Fruit fly (Drosophila melanogaster): Measurements from ENCODE around the gene Cpr100A.

Cpr100A gene

DNA sequence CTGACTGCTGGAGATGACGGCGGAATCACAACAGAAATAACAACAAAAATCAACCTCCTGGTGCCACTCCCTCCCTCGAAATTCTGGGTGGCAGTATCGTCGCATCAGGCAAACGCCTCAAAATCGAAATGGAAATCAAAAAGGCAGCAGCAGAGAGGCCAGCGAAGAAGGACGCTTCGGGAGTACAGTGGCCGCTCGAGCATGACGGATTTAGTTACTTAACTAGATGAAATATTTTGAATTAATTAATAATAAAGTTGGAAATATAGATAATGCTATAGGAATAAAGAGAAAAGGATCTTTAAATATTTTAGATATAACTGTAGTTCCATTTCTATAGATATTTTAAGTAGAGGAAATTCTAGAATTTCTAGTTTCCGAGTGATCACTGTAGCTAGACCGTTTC lies 2.0 kb upstream of the Cpr100A start:
- TF ChIP-seq CG30403 (GFP tag; optimal IDR thresholded peaks at IDR 0.05) = peak; percentile 14
- peak; percentile 55 for TF ChIP-seq CG18262 (tag; optimal IDR thresholded peaks at IDR 0.05)
- TF ChIP-seq al (GFP tag; IDR thresholded peaks at IDR 0.05) = no peak
- TF ChIP-seq odd (GFP tag; optimal IDR thresholded peaks at IDR 0.05) = peak; percentile 1
- peak; percentile 93 for TF ChIP-seq pros (GFP tag; optimal IDR thresholded peaks at IDR 0.05)
- TF ChIP-seq slbo (GFP tag; IDR thresholded peaks at IDR 0.05) = no peak
- TF ChIP-seq NC2α (GFP tag; optimal IDR thresholded peaks at IDR 0.05) = no peak
- peak; percentile 43; the same call in 1 of the 2 replicates for TF ChIP-seq CG10959 (GFP tag; IDR thresholded peaks at IDR 0.05)
- TF ChIP-seq CG18011 (GFP tag; optimal IDR thresholded peaks at IDR 0.05) = no peak
- peak; percentile 51 for TF ChIP-seq CG4404 (GFP tag; IDR thresholded peaks at IDR 0.05)
- TF ChIP-seq Xbp1 (GFP tag; optimal IDR thresholded peaks at IDR 0.05) = peak; percentile 12
- peak; percentile 25 for TF ChIP-seq gcm (GFP tag; optimal IDR thresholded peaks at IDR 0.05)
- no peak for TF ChIP-seq gce (GFP tag; IDR thresholded peaks at IDR 0.05)
- peak; percentile 37 for TF ChIP-seq nmo (GFP tag; optimal IDR thresholded peaks at IDR 0.05)
- TF ChIP-seq Scr (GFP tag; IDR thresholded peaks at IDR 0.05; ENCODE audit: partially characterized antibody) = no peak
- peak; percentile 51 for TF ChIP-seq CG11504 (tag; optimal IDR thresholded peaks at IDR 0.05)
- TF ChIP-seq CG8944 (GFP tag; optimal IDR thresholded peaks at IDR 0.05) = no peak
- TF ChIP-seq gsb (GFP tag; IDR thresholded peaks at IDR 0.05) = no peak
- TF ChIP-seq zfh1 (GFP tag; IDR thresholded peaks at IDR 0.05) = peak; percentile 50; the same call in 2 of the 3 replicates
- peak; percentile 38 for TF ChIP-seq CG10267 (tag; optimal IDR thresholded peaks at IDR 0.05)
- peak; percentile 30; the same call in 1 of the 3 replicates for TF ChIP-seq croc (GFP tag; conservative IDR thresholded peaks at IDR 0.05)
- peak in 1 of 2 experiments; percentile 52 for TF ChIP-seq bsh (GFP tag; optimal IDR thresholded peaks at IDR 0.05)
- no peak for TF ChIP-seq chn (GFP tag; optimal IDR thresholded peaks at IDR 0.05)
- no peak for TF ChIP-seq HmgD (GFP tag; optimal IDR thresholded peaks at IDR 0.05)
- TF ChIP-seq cad (GFP tag; optimal IDR thresholded peaks at IDR 0.05) = no peak
- no peak for TF ChIP-seq CG9215 (GFP tag; IDR thresholded peaks at IDR 0.05)
- TF ChIP-seq Sox100B (GFP tag; optimal IDR thresholded peaks at IDR 0.05) = peak; percentile 35
- TF ChIP-seq chm (GFP tag; IDR thresholded peaks at IDR 0.05) = peak; percentile 48; the same call in 1 of the 2 replicates
- peak; percentile 48 for TF ChIP-seq CG7839 (tag; optimal IDR thresholded peaks at IDR 0.05)
- TF ChIP-seq Ssrp (tag; optimal IDR thresholded peaks at IDR 0.05) = peak; percentile 21
- peak; percentile 41 for TF ChIP-seq lab (GFP tag; optimal IDR thresholded peaks at IDR 0.05)
- no peak for TF ChIP-seq CG16863 (GFP tag; optimal IDR thresholded peaks at IDR 0.05)
- TF ChIP-seq sisA (GFP tag; IDR thresholded peaks at IDR 0.05) = 0 out of 2 replicates have a peak, but pooled peaks have one; percentile 21
- TF ChIP-seq Opbp (GFP tag; IDR thresholded peaks at IDR 0.05; ENCODE audit: partially characterized antibody) = no peak
- TF ChIP-seq Nf-YB (GFP tag; optimal IDR thresholded peaks at IDR 0.05) = peak; percentile 65
- peak; percentile 33; the same call in 1 of the 2 replicates for TF ChIP-seq CG4360 (GFP tag; IDR thresholded peaks at IDR 0.05)
- no peak for TF ChIP-seq fd64A (GFP tag; optimal IDR thresholded peaks at IDR 0.05)
- no peak for TF ChIP-seq sc (optimal IDR thresholded peaks at IDR 0.05)
- no peak for TF ChIP-seq sc (GFP tag; optimal IDR thresholded peaks at IDR 0.05)
- peak; percentile 48 for TF ChIP-seq D19A (tag; optimal IDR thresholded peaks at IDR 0.05)
- TF ChIP-seq CG3407 (GFP tag; optimal IDR thresholded peaks at IDR 0.05) = peak; percentile 23
- TF ChIP-seq H2.0 (GFP tag; IDR thresholded peaks at IDR 0.05) = 0 out of 2 replicates have a peak, but pooled peaks have one; percentile 17
- peak; percentile 12 for TF ChIP-seq kni (GFP tag; optimal IDR thresholded peaks at IDR 0.05)
- TF ChIP-seq CG1647 (GFP tag; optimal IDR thresholded peaks at IDR 0.05) = no peak
- TF ChIP-seq CG9817 (tag; optimal IDR thresholded peaks at IDR 0.05) = no peak
- no peak for TF ChIP-seq Hr39 (optimal IDR thresholded peaks at IDR 0.05)
- TF ChIP-seq ATbp (GFP tag; optimal IDR thresholded peaks at IDR 0.05) = peak; percentile 17
- no peak for TF ChIP-seq pnt (GFP tag; optimal IDR thresholded peaks at IDR 0.05)
- TF ChIP-seq vvl (GFP tag; IDR thresholded peaks at IDR 0.05) = no peak
- TF ChIP-seq CG8388 (GFP tag; optimal IDR thresholded peaks at IDR 0.05) = peak; percentile 28
- peak; percentile 64 for TF ChIP-seq CG15696 (tag; optimal IDR thresholded peaks at IDR 0.05)
